Worm (Caenorhabditis elegans): ENCODE results near the gene Y38E10A.3.

Gene Y38E10A.3

ce11 chrII:12565851-12566250 lies 8.7 kb downstream of the Y38E10A.3 start, which contains the start of gene F49C5.7:
Gene F49C5.7 (plus strand): TSS chrII:12566151.
- TF ChIP-seq crh-2 (tag; optimal IDR thresholded peaks at IDR 0.05) (no peak), gmeb-1 (tag; optimal IDR thresholded peaks at IDR 0.05) (no peak), nhr-23 (tag; optimal IDR thresholded peaks at IDR 0.05) (no peak), alr-1 (tag; optimal IDR thresholded peaks at IDR 0.05) (no peak), skn-1 (tag; optimal IDR thresholded peaks at IDR 0.05) (no peak), peb-1 (tag; optimal IDR thresholded peaks at IDR 0.05) (no peak), mab-5 (tag; optimal IDR thresholded peaks at IDR 0.05) (no peak), blmp-1 (tag; optimal IDR thresholded peaks at IDR 0.05; ENCODE audit: insufficient read depth) (no peak), mdl-1 (tag; optimal IDR thresholded peaks at IDR 0.05) (no peak), lin-13 (GFP tag; optimal IDR thresholded peaks at IDR 0.05) (no peak), sma-9 (GFP tag; optimal IDR thresholded peaks at IDR 0.05) (no peak), sma-9 (tag; optimal IDR thresholded peaks at IDR 0.05) (no peak), egl-27 (tag; optimal IDR thresholded peaks at IDR 0.05) (no peak), nhr-11 (tag; optimal IDR thresholded peaks at IDR 0.05) (no peak), sma-3 (GFP tag; optimal IDR thresholded peaks at IDR 0.05) (no peak)

- TF ChIP-seq ztf-4 (tag; optimal IDR thresholded peaks at IDR 0.05) (no peak), lin-13 (GFP tag; optimal IDR thresholded peaks at IDR 0.05) (no peak), zag-1 (tag; optimal IDR thresholded peaks at IDR 0.05) (no peak), mab-5 (tag; optimal IDR thresholded peaks at IDR 0.05) (no peak), blmp-1 (tag; optimal IDR thresholded peaks at IDR 0.05; ENCODE audit: insufficient read depth) (no peak)
These were observed 14.4 kb downstream of the Y38E10A.3 start, which contains the start of gene F49C5.12 for ce11 chrII:12560210-12560609. Gene F49C5.12 (minus strand): TSS chrII:12560310.

- TF ChIP-seq unc-62 (GFP tag; optimal IDR thresholded peaks at IDR 0.05) (no peak), ztf-11 (tag; optimal IDR thresholded peaks at IDR 0.05) (no peak), egl-27 (tag; optimal IDR thresholded peaks at IDR 0.05) (no peak), Y55F3AM.14 (GFP tag; optimal IDR thresholded peaks at IDR 0.05) (no peak), mbf-1 (tag; optimal IDR thresholded peaks at IDR 0.05) (no peak), ceh-82 (tag; optimal IDR thresholded peaks at IDR 0.05) (no peak), aly-2 (tag; optimal IDR thresholded peaks at IDR 0.05) (no peak), nhr-6 (tag; optimal IDR thresholded peaks at IDR 0.05) (no peak), elt-1 (tag; optimal IDR thresholded peaks at IDR 0.05) (no peak), C34F6.9 (tag; optimal IDR thresholded peaks at IDR 0.05) (no peak), blmp-1 (tag; optimal IDR thresholded peaks at IDR 0.05; ENCODE audit: insufficient read depth) (no peak), nhr-23 (tag; optimal IDR thresholded peaks at IDR 0.05) (no peak), nhr-12 (tag; optimal IDR thresholded peaks at IDR 0.05) (no peak), lsy-2 (tag; optimal IDR thresholded peaks at IDR 0.05) (no peak), ama-1 (optimal IDR thresholded peaks at IDR 0.05) (no peak), ztf-4 (tag; optimal IDR thresholded peaks at IDR 0.05) (no peak), ZK546.5 (tag; optimal IDR thresholded peaks at IDR 0.05) (no peak), peb-1 (tag; optimal IDR thresholded peaks at IDR 0.05) (no peak)
These were observed 19.0 kb downstream of the Y38E10A.3 start, which contains the start of gene F49C5.11 for ce11 chrII:12555579-12555978. Gene F49C5.11 (plus strand): TSS chrII:12555879.

ce11 chrII:12550940-12551339 lies 23.6 kb downstream of the Y38E10A.3 start:
- TF ChIP-seq unc-55 (GFP tag; optimal IDR thresholded peaks at IDR 0.05) (no peak), zag-1 (tag; optimal IDR thresholded peaks at IDR 0.05) (no peak), ztf-11 (tag; optimal IDR thresholded peaks at IDR 0.05) (no peak), ztf-1 (GFP tag; conservative IDR thresholded peaks at IDR 0.05) (no peak), unc-62 (GFP tag; optimal IDR thresholded peaks at IDR 0.05) (no peak), nhr-21 (tag; optimal IDR thresholded peaks at IDR 0.05) (no peak), nhr-11 (tag; optimal IDR thresholded peaks at IDR 0.05) (no peak), R02D3.7 (tag; optimal IDR thresholded peaks at IDR 0.05) (no peak), lin-11 (tag; optimal IDR thresholded peaks at IDR 0.05) (no peak), sma-9 (GFP tag; optimal IDR thresholded peaks at IDR 0.05) (no peak), sma-9 (tag; optimal IDR thresholded peaks at IDR 0.05) (no peak), sem-4 (tag; optimal IDR thresholded peaks at IDR 0.05) (no peak), snpc-4 (tag; optimal IDR thresholded peaks at IDR 0.05) (no peak), mab-5 (tag; optimal IDR thresholded peaks at IDR 0.05) (no peak), nhr-23 (tag; optimal IDR thresholded peaks at IDR 0.05) (no peak)
